Fruit fly (Drosophila melanogaster) whole organism, embryonic: ENCODE results near the gene kdn.

Experiments
- Aef1 ChIP-seq: fragments of 200-800 bp; sonication (Bioruptor generic); IDR thresholded peaks from 3 replicates; pipeline ENCODE4 v1.3.6; 2022; ENCODE audit warnings: missing biosample characterization, missing genetic modification characterization
- Atf-2 ChIP-seq: fragments of 200-800 bp; sonication (Bioruptor generic); optimal IDR thresholded peaks from 2 replicates; lab custom pipeline; 2016; ENCODE audit warnings: missing biosample characterization, missing genetic modification characterization
- BtbVII ChIP-seq: fragments of 200-800 bp; sonication (Bioruptor generic); optimal IDR thresholded peaks from 3 replicates; lab custom pipeline; 2017; ENCODE audit warnings: missing biosample characterization, mild to moderate bottlenecking, missing genetic modification characterization
- C15 ChIP-seq: fragments of 200-800 bp; sonication (Bioruptor generic); IDR thresholded peaks from 3 replicates; pipeline ENCODE4 v1.3.6; 2022; ENCODE audit warnings: missing biosample characterization, missing genetic modification characterization
- CG10274 ChIP-seq: fragments of 200-800 bp; sonication (Bioruptor generic); optimal IDR thresholded peaks from 3 replicates; lab custom pipeline; 2017; ENCODE audit warnings: missing biosample characterization, mild to moderate bottlenecking, missing genetic modification characterization
- CG10654 ChIP-seq: fragments of 200-800 bp; sonication (Bioruptor generic); optimal IDR thresholded peaks from 2 replicates; lab custom pipeline; 2016; ENCODE audit warnings: missing biosample characterization, missing genetic modification characterization
- CG12155 ChIP-seq: fragments of 200-800 bp; sonication (Bioruptor generic); optimal IDR thresholded peaks from 3 replicates; lab custom pipeline; 2016; ENCODE audit warnings: missing biosample characterization, missing genetic modification characterization
- CG12391 ChIP-seq: fragments of 200-800 bp; sonication (Bioruptor generic); optimal IDR thresholded peaks from 3 replicates; lab custom pipeline; 2018; ENCODE audit warnings: missing biosample characterization, mild to moderate bottlenecking, missing genetic modification characterization, moderate library complexity
- CG12942 ChIP-seq: fragments of 200-800 bp; sonication (Bioruptor generic); optimal IDR thresholded peaks from 3 replicates; lab custom pipeline; 2016; ENCODE audit warnings: missing biosample characterization, missing genetic modification characterization
- CG13296 ChIP-seq: fragments of 200-800 bp; sonication (Bioruptor generic); optimal IDR thresholded peaks from 3 replicates; lab custom pipeline; 2018; ENCODE audit warnings: missing biosample characterization, mild to moderate bottlenecking, missing genetic modification characterization
- CG14014 ChIP-seq: fragments of 200-800 bp; sonication (Bioruptor generic); IDR thresholded peaks from 2 replicates; pipeline ENCODE4 v1.3.6; 2022; ENCODE audit warnings: missing biosample characterization, missing genetic modification characterization
- CG14441 ChIP-seq: fragments of 200-800 bp; sonication (Bioruptor generic); IDR thresholded peaks from 2 replicates; pipeline ENCODE4 v1.3.6; 2022; ENCODE audit warnings: missing biosample characterization, missing genetic modification characterization
- CG14667 ChIP-seq: fragments of 200-800 bp; sonication (Bioruptor generic); IDR thresholded peaks from 2 replicates; pipeline ENCODE4 v1.3.6; 2022; ENCODE audit warnings: missing biosample characterization, missing genetic modification characterization
- CG15269 ChIP-seq: fragments of 200-800 bp; sonication (Bioruptor generic); optimal IDR thresholded peaks from 2 replicates; lab custom pipeline; 2018; ENCODE audit warnings: missing biosample characterization, mild to moderate bottlenecking, missing genetic modification characterization, moderate library complexity
- CG15479 ChIP-seq: fragments of 200-800 bp; sonication (Bioruptor generic); optimal IDR thresholded peaks from 3 replicates; lab custom pipeline; 2019; ENCODE audit warnings: missing biosample characterization, mild to moderate bottlenecking, missing genetic modification characterization, moderate library complexity
- CG16813 ChIP-seq: fragments of 200-800 bp; sonication (Bioruptor generic); IDR thresholded peaks from 3 replicates; pipeline ENCODE4 v1.3.6; 2022; ENCODE audit warnings: missing biosample characterization, missing genetic modification characterization; ENCODE audit not compliant: partially characterized antibody
- CG17385 ChIP-seq: fragments of 200-800 bp; sonication (Bioruptor generic); optimal IDR thresholded peaks from 3 replicates; lab custom pipeline; 2018; ENCODE audit warnings: missing biosample characterization, mild to moderate bottlenecking, missing genetic modification characterization
- CG2678 ChIP-seq: fragments of 200-800 bp; sonication (Bioruptor generic); optimal IDR thresholded peaks from 3 replicates; lab custom pipeline; 2019; ENCODE audit warnings: missing biosample characterization, mild to moderate bottlenecking, missing genetic modification characterization, moderate library complexity
- CG2875 ChIP-seq: fragments of 200-800 bp; sonication (Bioruptor generic); optimal IDR thresholded peaks from 2 replicates; lab custom pipeline; 2017; ENCODE audit warnings: missing biosample characterization, mild to moderate bottlenecking, missing genetic modification characterization, missing genetic modification reagents
- CG30020 ChIP-seq: fragments of 200-800 bp; optimal IDR thresholded peaks from 2 replicates; lab custom pipeline; 2019; ENCODE audit warnings: missing biosample characterization, mild to moderate bottlenecking, missing genetic modification characterization, moderate library complexity
- CG4820 ChIP-seq: fragments of 200-800 bp; sonication (Bioruptor generic); optimal IDR thresholded peaks from 3 replicates; lab custom pipeline; 2016; ENCODE audit warnings: missing biosample characterization, missing genetic modification characterization
- CG6272 ChIP-seq: fragments of 200-800 bp; sonication (Bioruptor generic); IDR thresholded peaks from 2 replicates; pipeline ENCODE4 v1.3.6; 2022; ENCODE audit warnings: missing biosample characterization, missing genetic modification characterization
- CG6813 ChIP-seq: fragments of 200-800 bp; sonication (Bioruptor generic); optimal IDR thresholded peaks from 2 replicates; lab custom pipeline; 2017; ENCODE audit warnings: missing biosample characterization, missing genetic modification characterization, mild to moderate bottlenecking, moderate library complexity, missing genetic modification reagents
- CG7372 ChIP-seq: fragments of 200-800 bp; sonication (Bioruptor generic); IDR thresholded peaks from 2 replicates; pipeline ENCODE4 v1.3.6; 2022; ENCODE audit warnings: missing biosample characterization, missing genetic modification characterization
- CG7556 ChIP-seq: fragments of 200-800 bp; sonication (Bioruptor generic); optimal IDR thresholded peaks from 2 replicates; lab custom pipeline; 2017; ENCODE audit warnings: missing biosample characterization, mild to moderate bottlenecking, missing genetic modification characterization
- CG8281 ChIP-seq: fragments of 200-800 bp; sonication (Bioruptor generic); optimal IDR thresholded peaks from 2 replicates; lab custom pipeline; 2018; ENCODE audit warnings: missing biosample characterization, mild to moderate bottlenecking, missing genetic modification characterization, moderate library complexity
- D19A ChIP-seq: fragments of 200-800 bp; optimal IDR thresholded peaks from 3 replicates; lab custom pipeline; 2019; ENCODE audit warnings: missing biosample characterization, mild to moderate bottlenecking, missing genetic modification characterization, moderate library complexity
- Dbx ChIP-seq: fragments of 200-800 bp; sonication (Bioruptor generic); IDR thresholded peaks from 3 replicates; pipeline ENCODE4 v1.3.6; 2022; ENCODE audit warnings: missing biosample characterization, missing genetic modification characterization
- Ets97D ChIP-seq: fragments of 200-800 bp; sonication (Bioruptor generic); optimal IDR thresholded peaks from 3 replicates; lab custom pipeline; 2016; ENCODE audit warnings: missing biosample characterization, missing genetic modification characterization
- Gug ChIP-seq: fragments of 200-800 bp; sonication (Bioruptor generic); IDR thresholded peaks from 4 replicates; pipeline ENCODE4 v1.3.6; 2022; ENCODE audit warnings: missing biosample characterization, missing genetic modification characterization
- Lhr ChIP-seq: fragments of 200-800 bp; sonication (Bioruptor generic); optimal IDR thresholded peaks from 3 replicates; lab custom pipeline; 2017; ENCODE audit warnings: mild to moderate bottlenecking, missing biosample characterization, missing genetic modification reagents, missing genetic modification characterization
- NC2β ChIP-seq: fragments of 200-800 bp; sonication (Bioruptor generic); optimal IDR thresholded peaks from 2 replicates; lab custom pipeline; 2016; ENCODE audit warnings: missing biosample characterization, missing genetic modification characterization
- Nf-YB ChIP-seq: fragments of 200-800 bp; sonication (Bioruptor generic); optimal IDR thresholded peaks from 3 replicates; lab custom pipeline; 2019; ENCODE audit warnings: missing biosample characterization, mild to moderate bottlenecking, missing genetic modification characterization, moderate library complexity
- Ravus ChIP-seq: fragments of 200-800 bp; sonication (Bioruptor generic); IDR thresholded peaks from 2 replicates; pipeline ENCODE4 v1.3.6; 2022; ENCODE audit warnings: missing biosample characterization, missing genetic modification characterization
- Sox100B ChIP-seq: fragments of 200-800 bp; sonication (Bioruptor generic); optimal IDR thresholded peaks from 3 replicates; lab custom pipeline; 2018; ENCODE audit warnings: missing biosample characterization, mild to moderate bottlenecking, missing genetic modification characterization
- Sox102F ChIP-seq: fragments of 200-800 bp; sonication (Bioruptor generic); optimal IDR thresholded peaks from 2 replicates; lab custom pipeline; 2018; ENCODE audit warnings: missing biosample characterization, mild to moderate bottlenecking, missing genetic modification characterization, moderate library complexity
- bigmax ChIP-seq: fragments of 200-800 bp; sonication (Bioruptor generic); optimal IDR thresholded peaks from 2 replicates; lab custom pipeline; 2018; ENCODE audit warnings: missing biosample characterization, mild to moderate bottlenecking, missing genetic modification characterization
- caup ChIP-seq: fragments of 200-800 bp; sonication (Bioruptor generic); optimal IDR thresholded peaks from 3 replicates; lab custom pipeline; 2017; ENCODE audit warnings: missing biosample characterization, mild to moderate bottlenecking, missing genetic modification characterization, moderate library complexity; ENCODE audit not compliant: severe bottlenecking
- cg ChIP-seq: fragments of 200-800 bp; sonication (Bioruptor generic); optimal IDR thresholded peaks from 3 replicates; lab custom pipeline; 2019; ENCODE audit warnings: missing biosample characterization, mild to moderate bottlenecking, missing genetic modification characterization, moderate library complexity
- crp ChIP-seq, 2 experiments: fragments of 200-800 bp; sonication (Bioruptor generic); optimal IDR thresholded peaks; 2 replicates in 1 of 2; 3 replicates in 1 of 2; lab custom pipeline; 2017; ENCODE audit warnings: missing biosample characterization in 2 of 2, missing genetic modification characterization in 2 of 2, mild to moderate bottlenecking in 1 of 2, moderate library complexity in 1 of 2
- dan ChIP-seq: fragments of 200-800 bp; sonication (Bioruptor generic); IDR thresholded peaks from 2 replicates; pipeline ENCODE4 v1.3.6; 2022; ENCODE audit warnings: missing biosample characterization, missing genetic modification characterization
- dm ChIP-seq: fragments of 200-800 bp; sonication (Bioruptor generic); optimal IDR thresholded peaks from 3 replicates; lab custom pipeline; 2016; ENCODE audit warnings: missing biosample characterization, missing genetic modification characterization
- gro ChIP-seq: fragments of 200-800 bp; sonication (Bioruptor generic); optimal IDR thresholded peaks from 2 replicates; lab custom pipeline; 2016; ENCODE audit warnings: missing biosample characterization, missing genetic modification characterization
- hth ChIP-seq: fragments of >200 bp; optimal IDR thresholded peaks from 2 replicates; lab custom pipeline; 2017; ENCODE audit warnings: inconsistent platforms
- lola ChIP-seq, 3 experiments: fragments of >200 bp in 2 of 3; fragments of 200-800 bp in 1 of 3; sonication (Bioruptor generic) in 1 of 3; optimal IDR thresholded peaks; 2 replicates each; lab custom pipeline; 2017 to 2019; ENCODE audit warnings: missing biosample characterization in 3 of 3, missing genetic modification characterization in 3 of 3, mild to moderate bottlenecking in 1 of 3, moderate library complexity in 1 of 3
- lov ChIP-seq, 2 experiments: fragments of 200-800 bp in 1 of 2; fragments of >200 bp in 1 of 2; sonication (Bioruptor generic) in 1 of 2; IDR thresholded peaks in 1 of 2; optimal IDR thresholded peaks in 1 of 2; 2 replicates in 1 of 2; 3 replicates in 1 of 2; pipeline versions ENCODE4 v1.3.6 to Lab custom; 2017 to 2022; ENCODE audit warnings: missing biosample characterization in 1 of 2, missing genetic modification characterization in 1 of 2
- p53 ChIP-seq: fragments of 200-800 bp; sonication (Bioruptor generic); optimal IDR thresholded peaks from 2 replicates; lab custom pipeline; 2016; ENCODE audit warnings: missing biosample characterization, missing genetic modification characterization
- pb ChIP-seq: fragments of 200-800 bp; sonication (Bioruptor generic); optimal IDR thresholded peaks from 3 replicates; lab custom pipeline; 2016; ENCODE audit warnings: missing biosample characterization, missing genetic modification characterization
- slou ChIP-seq: fragments of 200-800 bp; sonication (Bioruptor generic); optimal IDR thresholded peaks from 3 replicates; lab custom pipeline; 2016; ENCODE audit warnings: missing biosample characterization, missing genetic modification characterization

The kdn gene

dm6 chrX:6339970-6340548 lies 10.4 kb upstream of the kdn start (continued):
- TF ChIP-seq CG14014: peak; percentile 48; the same call in 1 of the 2 replicates
- TF ChIP-seq C15 (GFP tag; lab: Robert Waterston, UW): 0 out of 3 replicates have a peak, but pooled peaks have one; percentile 39
- no peak for TF ChIP-seq CG30020 (tag; lab: Kevin White, UChicago)
- TF ChIP-seq Sox100B (GFP tag; lab: Kevin White, UChicago): no peak
- no peak for TF ChIP-seq CG2875 (GFP tag; lab: Kevin White, UChicago)
- no peak for TF ChIP-seq bigmax (GFP tag; lab: Kevin White, UChicago)
- TF ChIP-seq CG14441 (GFP tag; lab: Robert Waterston, UW): peak; percentile 62
- TF ChIP-seq BtbVII (GFP tag; lab: Kevin White, UChicago): peak; percentile 6
- no peak for TF ChIP-seq CG8281 (tag; lab: Kevin White, UChicago)
- TF ChIP-seq slou (GFP tag; lab: Kevin White, UChicago): no peak
- TF ChIP-seq Nf-YB (GFP tag; lab: Kevin White, UChicago): no peak
- TF ChIP-seq Sox102F: peak; percentile 72
- TF ChIP-seq CG12155 (GFP tag; lab: Kevin White, UChicago): peak; percentile 19
- no peak for TF ChIP-seq CG6272
- TF ChIP-seq Lhr (GFP tag; lab: Kevin White, UChicago): no peak
- peak; percentile 55; the same call in 1 of the 3 replicates for TF ChIP-seq Dbx (GFP tag; lab: Robert Waterston, UW)
- TF ChIP-seq CG7556 (GFP tag; lab: Kevin White, UChicago): no peak
- TF ChIP-seq CG13296 (GFP tag; lab: Kevin White, UChicago): peak; percentile 4
- no peak for TF ChIP-seq CG10654 (GFP tag; lab: Kevin White, UChicago)
- no peak for TF ChIP-seq CG15479 (GFP tag; lab: Kevin White, UChicago)
- TF ChIP-seq lov (optimal IDR thresholded peaks at IDR 0.05; lab: Kevin White, UChicago): no peak
- TF ChIP-seq lov (GFP tag; IDR thresholded peaks at IDR 0.05; lab: Robert Waterston, UW): no peak
- TF ChIP-seq dm: peak; percentile 23
- TF ChIP-seq CG15269 (tag; lab: Kevin White, UChicago): peak; percentile 59
- TF ChIP-seq CG14667 (GFP tag; lab: Robert Waterston, UW): peak; percentile 47; the same call in 1 of the 2 replicates
- TF ChIP-seq CG16813: no peak
- peak; percentile 16 for TF ChIP-seq NC2β
- TF ChIP-seq lola (GFP tag; optimal IDR thresholded peaks at IDR 0.05; lab: Kevin White, UChicago): peak in 1 of 3 experiments; percentile 10
- TF ChIP-seq Ets97D: no peak
- TF ChIP-seq dan (GFP tag; lab: Robert Waterston, UW): no peak
- TF ChIP-seq caup: peak; percentile 61
- TF ChIP-seq p53 (GFP tag; lab: Kevin White, UChicago): no peak
- TF ChIP-seq hth (lab: Kevin White, UChicago): no peak
- TF ChIP-seq pb (GFP tag; lab: Kevin White, UChicago): peak; percentile 28
- no peak for TF ChIP-seq cg
- TF ChIP-seq CG7372 (GFP tag; lab: Robert Waterston, UW): no peak
- TF ChIP-seq Aef1 (GFP tag; lab: Robert Waterston, UW): peak; percentile 53; the same call in 2 of the 3 replicates
- TF ChIP-seq gro (GFP tag; lab: Kevin White, UChicago): peak; percentile 65
- peak; percentile 19 for TF ChIP-seq CG4820 (GFP tag; lab: Kevin White, UChicago)
- TF ChIP-seq Gug (GFP tag; lab: Robert Waterston, UW): 0 out of 4 replicates have a peak, but pooled peaks have one; percentile 17
- no peak; the same call in 1 of the 2 replicates for TF ChIP-seq Ravus
- TF ChIP-seq crp (GFP tag; optimal IDR thresholded peaks at IDR 0.05; lab: Kevin White, UChicago): no peak
- peak; percentile 10 for TF ChIP-seq CG12942 (GFP tag; lab: Kevin White, UChicago)
- TF ChIP-seq CG12391 (tag; lab: Kevin White, UChicago): peak; percentile 52
- peak; percentile 65 for TF ChIP-seq CG2678 (tag; lab: Kevin White, UChicago)
- TF ChIP-seq CG10274 (GFP tag; lab: Kevin White, UChicago): no peak
- TF ChIP-seq Atf-2: no peak
- TF ChIP-seq D19A (tag; lab: Kevin White, UChicago): peak; percentile 54
- TF ChIP-seq CG6813 (GFP tag; lab: Kevin White, UChicago): peak; percentile 59
- TF ChIP-seq CG17385 (GFP tag; lab: Kevin White, UChicago): peak; percentile 36
